Fruit fly (Drosophila melanogaster): Measurements from ENCODE around the gene CG3368.

The CG3368 gene

dm6 chr3R:27293065-27293464 is 9.5 kb downstream of the CG3368 start:
- TF ChIP-seq HLH106 (tag; optimal IDR thresholded peaks at IDR 0.05) (no peak), tai (GFP tag; optimal IDR thresholded peaks at IDR 0.05) (no peak), dl (GFP tag; optimal IDR thresholded peaks at IDR 0.05; ENCODE audit: insufficient read depth in 1 of 2, partially characterized antibody in 2 of 2) (no peak), Rel (GFP tag; optimal IDR thresholded peaks at IDR 0.05) (no peak), Rel (tag; optimal IDR thresholded peaks at IDR 0.05) (no peak), Jra (GFP tag; optimal IDR thresholded peaks at IDR 0.05) (no peak), Vsx2 (GFP tag; optimal IDR thresholded peaks at IDR 0.05; ENCODE audit: partially characterized antibody) (no peak), sage (GFP tag; optimal IDR thresholded peaks at IDR 0.05) (no peak), psq (GFP tag; optimal IDR thresholded peaks at IDR 0.05) (no peak), dsf (GFP tag; optimal IDR thresholded peaks at IDR 0.05; ENCODE audit: borderline replicate concordance) (no peak), Hr78 (GFP tag; optimal IDR thresholded peaks at IDR 0.05) (no peak), h (GFP tag; optimal IDR thresholded peaks at IDR 0.05) (no peak), Dfd (GFP tag; optimal IDR thresholded peaks at IDR 0.05) (no peak), CrebA (GFP tag; optimal IDR thresholded peaks at IDR 0.05; ENCODE audit: borderline replicate concordance) (no peak), Mio (GFP tag; optimal IDR thresholded peaks at IDR 0.05) (no peak), N (GFP tag; optimal IDR thresholded peaks at IDR 0.05) (no peak), Abd-B (GFP tag; optimal IDR thresholded peaks at IDR 0.05) (no peak)

- no peak for TF ChIP-seq CG9705 (GFP tag; optimal IDR thresholded peaks at IDR 0.05)
These were observed 10.5 kb downstream of the CG3368 start for dm6 chr3R:27294113-27294512.

- TF ChIP-seq pan (optimal IDR thresholded peaks at IDR 0.05) (no peak), CrebA (GFP tag; optimal IDR thresholded peaks at IDR 0.05; ENCODE audit: borderline replicate concordance) (no peak), sage (GFP tag; optimal IDR thresholded peaks at IDR 0.05) (no peak)
These were observed 38.6 kb downstream of the CG3368 start, which contains the start of gene CG3339 for dm6 chr3R:27322225-27322624. Gene CG3339 (minus strand): TSS chr3R:27322325.

- TF ChIP-seq Dfd (GFP tag; optimal IDR thresholded peaks at IDR 0.05): no peak
- TF ChIP-seq GATAd (GFP tag; optimal IDR thresholded peaks at IDR 0.05): no peak
- TF ChIP-seq Sp1 (GFP tag; optimal IDR thresholded peaks at IDR 0.05): no peak
- TF ChIP-seq Jra (GFP tag; optimal IDR thresholded peaks at IDR 0.05): no peak
- TF ChIP-seq dl (GFP tag; optimal IDR thresholded peaks at IDR 0.05; ENCODE audit: insufficient read depth in 1 of 2, partially characterized antibody in 2 of 2): no peak
- no peak for TF ChIP-seq OdsH (GFP tag; optimal IDR thresholded peaks at IDR 0.05)
- no peak for TF ChIP-seq Hr78 (GFP tag; optimal IDR thresholded peaks at IDR 0.05)
- TF ChIP-seq dsf (GFP tag; optimal IDR thresholded peaks at IDR 0.05; ENCODE audit: borderline replicate concordance): no peak
- no peak for TF ChIP-seq brk (GFP tag; optimal IDR thresholded peaks at IDR 0.05)
- no peak for TF ChIP-seq Dif (GFP tag; optimal IDR thresholded peaks at IDR 0.05; ENCODE audit: partially characterized antibody)
- no peak for TF ChIP-seq Hnf4 (GFP tag; optimal IDR thresholded peaks at IDR 0.05)
- TF ChIP-seq Abd-B (GFP tag; optimal IDR thresholded peaks at IDR 0.05): no peak
- no peak for TF ChIP-seq h (GFP tag; optimal IDR thresholded peaks at IDR 0.05)
- no peak for TF ChIP-seq fru (GFP tag; optimal IDR thresholded peaks at IDR 0.05)
- TF ChIP-seq tai (GFP tag; optimal IDR thresholded peaks at IDR 0.05): no peak
- no peak for TF ChIP-seq foxo (GFP tag; optimal IDR thresholded peaks at IDR 0.05)
- TF ChIP-seq usp (GFP tag; optimal IDR thresholded peaks at IDR 0.05): no peak
These were observed 47.2 kb downstream of the CG3368 start, which contains the start of gene CG3330 for dm6 chr3R:27330782-27331181. Gene CG3330 (minus strand): TSS chr3R:27330882.
